Fruit fly (Drosophila melanogaster): ENCODE data around the gene CG12880.

Gene CG12880

DNA sequence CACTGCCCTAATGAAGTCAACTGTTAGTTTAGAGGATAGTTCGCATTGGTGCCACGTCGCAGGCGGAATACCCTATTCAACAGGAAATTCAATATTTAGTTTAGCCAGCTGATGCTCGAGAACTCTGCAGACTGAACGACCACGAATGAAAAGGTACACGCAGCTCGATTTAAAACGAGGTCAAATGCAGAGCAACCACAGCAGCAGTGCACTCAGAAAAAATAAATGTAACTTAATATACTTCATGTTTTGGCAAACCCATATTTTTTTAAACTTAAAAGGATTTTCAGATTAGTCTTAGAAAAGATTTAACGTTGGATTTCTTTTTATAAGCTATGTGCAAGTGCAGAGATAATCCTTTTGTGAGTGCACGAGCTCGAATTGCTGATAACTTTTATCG is 30.7 kb upstream of the CG12880 start (continued):
- TF ChIP-seq OdsH (GFP tag; optimal IDR thresholded peaks at IDR 0.05) = peak; percentile 46
- TF ChIP-seq fkh (GFP tag; optimal IDR thresholded peaks at IDR 0.05) = no peak

dm6 chr3R:27656686-27657535 is 28.9 kb upstream of the CG12880 start, which contains the start of gene tau:
Gene tau (minus strand): TSS chr3R:27656996.
- TF ChIP-seq Smox (GFP tag; optimal IDR thresholded peaks at IDR 0.05) = no peak
- no peak for TF ChIP-seq CG34406 (GFP tag; optimal IDR thresholded peaks at IDR 0.05)
- no peak for TF ChIP-seq Eip75B (GFP tag; optimal IDR thresholded peaks at IDR 0.05)

DNA sequence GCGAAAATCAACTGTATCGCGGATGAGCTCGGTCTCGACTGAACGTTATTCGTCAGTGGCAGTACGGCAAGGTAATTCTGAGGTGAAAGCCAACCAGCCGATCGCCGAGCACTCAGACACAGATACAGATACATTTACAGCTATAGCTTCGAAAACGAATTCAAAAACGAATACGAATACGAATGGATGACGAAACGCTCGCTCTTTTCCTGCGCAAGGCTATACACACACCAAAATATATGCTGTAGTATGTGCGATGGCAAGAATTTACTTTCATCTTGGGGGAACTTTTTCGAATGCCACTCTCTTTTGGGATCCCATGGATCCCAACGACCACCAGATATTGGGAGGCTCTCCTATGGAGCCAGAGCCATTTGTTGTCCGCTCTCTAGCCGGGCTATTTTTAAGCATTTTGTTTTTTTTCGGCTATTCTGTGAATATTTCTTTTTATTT is 25.6 kb upstream of the CG12880 start, which contains the start of gene Mlc1:
Gene Mlc1 (minus strand): TSS at position 51 of the 453 bp plus-strand sequence.
- TF ChIP-seq Eip93F (GFP tag; optimal IDR thresholded peaks at IDR 0.05) (no peak), CG16779 (tag; optimal IDR thresholded peaks at IDR 0.05) (no peak)

DNA sequence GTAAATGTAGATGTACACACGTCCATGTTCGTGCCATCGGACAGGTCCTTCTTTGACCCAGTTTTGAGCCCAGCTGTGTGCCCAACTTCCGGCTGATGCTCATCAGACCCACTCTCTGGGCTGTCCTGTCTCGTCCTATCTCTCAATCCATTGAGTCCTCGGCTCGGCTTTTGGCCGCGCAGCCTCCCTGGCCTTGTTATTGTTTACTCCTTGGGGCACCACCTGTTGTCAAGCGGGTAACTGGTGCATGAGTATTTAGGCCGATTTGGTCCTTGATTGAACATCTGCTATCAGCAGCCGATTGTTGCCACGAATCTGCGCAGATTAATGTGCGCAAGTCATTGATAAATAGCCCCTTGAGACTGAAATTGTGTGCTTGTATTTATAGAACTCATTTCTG is 24.4 kb upstream of the CG12880 start:
- TF ChIP-seq svp (GFP tag) (no peak), Smox (GFP tag; optimal IDR thresholded peaks at IDR 0.05) (no peak), Hr39 (GFP tag; optimal IDR thresholded peaks at IDR 0.05) (no peak), Sox14 (GFP tag; optimal IDR thresholded peaks at IDR 0.05) (no peak), spab (GFP tag; optimal IDR thresholded peaks at IDR 0.05) (no peak), CG10669 (GFP tag; optimal IDR thresholded peaks at IDR 0.05) (no peak), topi (GFP tag; optimal IDR thresholded peaks at IDR 0.05) (no peak), CG6808 (GFP tag; optimal IDR thresholded peaks at IDR 0.05) (no peak), vri (GFP tag; optimal IDR thresholded peaks at IDR 0.05) (no peak), CG31627 (GFP tag; optimal IDR thresholded peaks at IDR 0.05) (no peak), CG8632 (GFP tag; optimal IDR thresholded peaks at IDR 0.05) (no peak), CG8319 (GFP tag; optimal IDR thresholded peaks at IDR 0.05) (no peak), achi (GFP tag; optimal IDR thresholded peaks at IDR 0.05) (no peak), net (GFP tag; optimal IDR thresholded peaks at IDR 0.05) (no peak), OdsH (GFP tag; optimal IDR thresholded peaks at IDR 0.05) (no peak), CG3032 (tag; optimal IDR thresholded peaks at IDR 0.05) (no peak)

dm6 chr3R:27661971-27662489 is 23.7 kb upstream of the CG12880 start, which contains the start of gene unc80:
Gene unc80 (plus strand): TSS chr3R:27662439.
- TF ChIP-seq Lpt (GFP tag; optimal IDR thresholded peaks at IDR 0.05) = no peak
- no peak for TF ChIP-seq Hr39 (GFP tag; optimal IDR thresholded peaks at IDR 0.05)
- no peak for TF ChIP-seq CG11294 (GFP tag; IDR thresholded peaks at IDR 0.05)
- no peak for TF ChIP-seq OdsH (GFP tag; optimal IDR thresholded peaks at IDR 0.05)
- TF ChIP-seq Sox14 (GFP tag; optimal IDR thresholded peaks at IDR 0.05) = no peak
- no peak for TF ChIP-seq topi (GFP tag; optimal IDR thresholded peaks at IDR 0.05)

DNA sequence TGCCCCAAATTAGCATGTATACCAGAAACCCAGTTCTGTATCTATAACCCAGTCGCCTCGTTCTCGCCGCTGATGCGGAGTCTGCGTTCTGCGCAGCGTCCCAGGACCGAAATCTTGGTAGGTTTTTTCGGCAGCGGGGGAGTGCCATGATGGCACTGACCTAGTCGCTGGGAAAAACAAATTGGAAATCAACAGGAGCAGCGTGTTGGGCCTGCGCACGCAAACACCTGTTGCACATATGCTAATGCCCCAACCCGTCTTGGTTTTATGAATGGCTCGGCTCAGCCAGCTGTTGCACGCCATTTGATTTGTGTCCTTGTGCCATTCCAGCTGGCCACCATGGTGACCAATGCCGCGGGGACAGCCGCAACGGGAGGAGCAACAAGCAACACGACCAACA is 22.9 kb upstream of the CG12880 start:
- no peak for TF ChIP-seq Hr4 (GFP tag; optimal IDR thresholded peaks at IDR 0.05)
- no peak for TF ChIP-seq spab (GFP tag; optimal IDR thresholded peaks at IDR 0.05)

DNA sequence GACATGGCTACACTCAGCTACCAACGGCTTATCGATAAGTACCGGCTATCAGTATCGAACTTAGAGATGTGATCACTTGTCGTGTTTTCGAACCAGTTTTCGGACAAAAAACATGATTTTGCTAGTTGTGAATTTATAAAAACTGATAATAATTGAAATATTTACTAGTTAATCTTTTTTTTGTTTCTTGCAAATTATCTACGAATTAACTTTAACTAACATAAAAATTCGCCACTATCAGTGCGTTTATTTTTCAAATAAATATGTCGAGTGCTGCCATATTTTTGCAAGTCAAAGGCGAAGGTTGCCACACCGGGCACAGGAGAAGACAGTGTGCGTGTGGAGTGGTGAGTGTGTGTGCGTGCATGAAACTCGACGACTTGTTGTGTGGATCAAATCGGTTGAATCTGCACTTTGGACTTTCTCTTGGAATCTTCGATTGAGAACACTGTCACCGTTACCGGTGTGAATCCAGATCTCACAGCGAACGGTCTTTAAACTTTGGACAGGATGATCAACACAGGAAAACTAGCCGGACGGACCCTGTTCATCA is 8.5 kb upstream of the CG12880 start, which contains the start of gene Hsdl2:
Gene Hsdl2 (plus strand): TSS at position 349 of the 553 bp plus-strand sequence.
- TF ChIP-seq CG9139 (GFP tag; optimal IDR thresholded peaks at IDR 0.05) (peak; percentile 95), ss (GFP tag; optimal IDR thresholded peaks at IDR 0.05) (peak; percentile 94 to 97), CG6276 (GFP tag; optimal IDR thresholded peaks at IDR 0.05) (peak; percentile 97), CG11762 (GFP tag; optimal IDR thresholded peaks at IDR 0.05; ENCODE audit: insufficient read depth) (peak; percentile 73), CG6854 (GFP tag; optimal IDR thresholded peaks at IDR 0.05) (peak; percentile 98), Sox102F (GFP tag; optimal IDR thresholded peaks at IDR 0.05) (peak; percentile 48), CG3919 (GFP tag; optimal IDR thresholded peaks at IDR 0.05) (peak; percentile 87), CG8119 (GFP tag; IDR thresholded peaks at IDR 0.05) (peak; percentile 76), CG16779 (tag; optimal IDR thresholded peaks at IDR 0.05) (peak; percentile 92), acj6 (GFP tag; optimal IDR thresholded peaks at IDR 0.05) (peak; percentile 29), CG6808 (GFP tag; optimal IDR thresholded peaks at IDR 0.05) (peak; percentile 93), fkh (GFP tag; optimal IDR thresholded peaks at IDR 0.05) (no peak), CG15336 (GFP tag; IDR thresholded peaks at IDR 0.05) (peak; percentile 69; the same call in 1 of the 2 replicates), CG10631 (GFP tag; optimal IDR thresholded peaks at IDR 0.05) (no peak), fd59A (GFP tag; optimal IDR thresholded peaks at IDR 0.05) (no peak), CG32006 (GFP tag; optimal IDR thresholded peaks at IDR 0.05) (peak; percentile 56)
